Fruit fly (Drosophila melanogaster): ENCODE data around the gene Spp.

Spp gene

DNA sequence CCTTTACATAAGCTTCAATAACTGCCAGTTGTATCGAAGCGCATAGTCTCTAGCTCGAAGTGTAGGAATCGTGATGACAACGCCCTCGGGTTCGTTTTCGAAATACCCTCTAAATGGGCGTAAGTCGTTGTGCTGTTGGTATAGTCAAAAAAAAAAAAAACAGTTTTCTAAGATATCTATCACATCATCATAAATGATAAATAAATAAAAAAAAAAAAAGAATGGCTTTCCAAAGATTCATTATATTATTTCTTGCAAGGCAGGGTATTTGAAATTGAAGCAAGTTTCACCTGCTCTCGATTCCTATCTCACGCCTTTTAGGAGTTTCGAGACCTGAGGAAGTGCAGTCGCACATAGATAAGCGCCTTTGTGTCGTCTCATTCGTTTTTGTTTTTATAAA, 51.2 kb downstream of the Spp start (continued):
- TF ChIP-seq Eip74EF (GFP tag; optimal IDR thresholded peaks at IDR 0.05) (peak in 1 of 2 experiments; percentile 16), croc (GFP tag; conservative IDR thresholded peaks at IDR 0.05) (no peak), grn (GFP tag; optimal IDR thresholded peaks at IDR 0.05) (peak; percentile 66), exex (tag; optimal IDR thresholded peaks at IDR 0.05) (no peak), onecut (GFP tag; IDR thresholded peaks at IDR 0.05) (no peak), CG31388 (GFP tag; optimal IDR thresholded peaks at IDR 0.05) (no peak), Ets97D (GFP tag; optimal IDR thresholded peaks at IDR 0.05) (no peak), jigr1 (GFP tag; IDR thresholded peaks at IDR 0.05) (no peak), corto (GFP tag; optimal IDR thresholded peaks at IDR 0.05) (no peak), sc (optimal IDR thresholded peaks at IDR 0.05) (no peak), sc (GFP tag; optimal IDR thresholded peaks at IDR 0.05) (no peak), tll (GFP tag; optimal IDR thresholded peaks at IDR 0.05) (no peak), Myb (GFP tag; optimal IDR thresholded peaks at IDR 0.05) (no peak), C15 (GFP tag; IDR thresholded peaks at IDR 0.05) (no peak), CkIIα-i1 (GFP tag; IDR thresholded peaks at IDR 0.05) (no peak), run (tag; optimal IDR thresholded peaks at IDR 0.05) (no peak), unc-4 (GFP tag; IDR thresholded peaks at IDR 0.05; ENCODE audit: partially characterized antibody) (no peak), gfzf (GFP tag; optimal IDR thresholded peaks at IDR 0.05) (no peak), CG12391 (tag; optimal IDR thresholded peaks at IDR 0.05) (peak; percentile 49), toy (GFP tag; IDR thresholded peaks at IDR 0.05) (no peak), pros (GFP tag; optimal IDR thresholded peaks at IDR 0.05) (no peak), Hmr (GFP tag; optimal IDR thresholded peaks at IDR 0.05) (no peak), CG17328 (GFP tag; IDR thresholded peaks at IDR 0.05) (peak; percentile 49), CG15269 (tag; optimal IDR thresholded peaks at IDR 0.05) (no peak), sim (GFP tag; IDR thresholded peaks at IDR 0.05) (no peak), inv (GFP tag; IDR thresholded peaks at IDR 0.05; ENCODE audit: partially characterized antibody) (no peak), hb (GFP tag; IDR thresholded peaks at IDR 0.05; ENCODE audit: partially characterized antibody) (no peak), CG32772 (GFP tag; IDR thresholded peaks at IDR 0.05) (no peak), CG5245 (GFP tag; optimal IDR thresholded peaks at IDR 0.05) (peak; percentile 7), CG9932 (GFP tag; IDR thresholded peaks at IDR 0.05) (no peak), CG4730 (GFP tag; IDR thresholded peaks at IDR 0.05) (no peak), pum (GFP tag; optimal IDR thresholded peaks at IDR 0.05) (peak; percentile 4), Scr (GFP tag; IDR thresholded peaks at IDR 0.05; ENCODE audit: partially characterized antibody) (no peak), CG13287 (GFP tag; IDR thresholded peaks at IDR 0.05; ENCODE audit: partially characterized antibody) (no peak), wor (GFP tag; IDR thresholded peaks at IDR 0.05) (no peak; the same call in 1 of the 2 replicates), CG6175 (GFP tag; IDR thresholded peaks at IDR 0.05) (no peak), CG2712 (tag; optimal IDR thresholded peaks at IDR 0.05) (peak; percentile 9), Bgb (GFP tag; IDR thresholded peaks at IDR 0.05; ENCODE audit: partially characterized antibody) (no peak), CG13894 (tag; optimal IDR thresholded peaks at IDR 0.05) (no peak), fu2 (GFP tag; optimal IDR thresholded peaks at IDR 0.05) (no peak), pan (optimal IDR thresholded peaks at IDR 0.05) (no peak), pan (GFP tag; optimal IDR thresholded peaks at IDR 0.05 in 1 of 2, IDR thresholded peaks at IDR 0.05 in 1 of 2) (peak in 1 of 2 experiments; percentile 36), gcm (GFP tag; optimal IDR thresholded peaks at IDR 0.05) (no peak), CG7372 (GFP tag; IDR thresholded peaks at IDR 0.05) (no peak), Oli (tag; optimal IDR thresholded peaks at IDR 0.05) (peak; percentile 47), psq (GFP tag; optimal IDR thresholded peaks at IDR 0.05) (no peak), kay (GFP tag; optimal IDR thresholded peaks at IDR 0.05) (no peak), Stat92E (GFP tag; optimal IDR thresholded peaks at IDR 0.05) (no peak), ftz-f1 (GFP tag; optimal IDR thresholded peaks at IDR 0.05) (no peak), CG17802 (tag; optimal IDR thresholded peaks at IDR 0.05) (no peak), chm (GFP tag; IDR thresholded peaks at IDR 0.05) (no peak; the same call in 1 of the 2 replicates)

Data from whole organism, embryonic.